Fruit fly (Drosophila melanogaster) whole organism, embryonic: ENCODE measurements around the gene CG6055.

Source experiments
- CG31441 ChIP-seq: fragments of 200-800 bp; sonication (Bioruptor generic); IDR thresholded peaks from 2 replicates; pipeline ENCODE4 v1.3.6; 2022; ENCODE audit warnings: missing biosample characterization, missing genetic modification characterization
- CG4328 ChIP-seq: fragments of 200-800 bp; sonication (Bioruptor generic); optimal IDR thresholded peaks from 3 replicates; lab custom pipeline; 2017; ENCODE audit warnings: missing biosample characterization, missing genetic modification reagents, missing genetic modification characterization
- D ChIP-seq, 2 experiments: fragments of 200-800 bp in 1 of 2; fragments of >200 bp in 1 of 2; sonication (Bioruptor generic) in 1 of 2; optimal IDR thresholded peaks; 2 replicates in 1 of 2; 3 replicates in 1 of 2; lab custom pipeline; 2017; ENCODE audit warnings: mild to moderate bottlenecking in 1 of 2, missing biosample characterization in 1 of 2, missing genetic modification characterization in 1 of 2, missing genetic modification reagents in 1 of 2
- Mad ChIP-seq: fragments of 200-800 bp; sonication (Bioruptor generic); optimal IDR thresholded peaks from 2 replicates; lab custom pipeline; 2016; ENCODE audit warnings: missing biosample characterization, missing genetic modification characterization
- ci ChIP-seq: fragments of 200-800 bp; sonication (Bioruptor generic); IDR thresholded peaks from 3 replicates; pipeline ENCODE4 v1.3.6; 2022; ENCODE audit warnings: missing biosample characterization, missing genetic modification characterization

dm6 chr2L:7424907-7425689, 41.2 kb upstream of the CG6055 start:
- TF ChIP-seq CG31441 (GFP tag; lab: Robert Waterston, UW): no peak
- TF ChIP-seq D (optimal IDR thresholded peaks at IDR 0.05; lab: Kevin White, UChicago): no peak
- TF ChIP-seq D (GFP tag; optimal IDR thresholded peaks at IDR 0.05; lab: Kevin White, UChicago): no peak
- no peak for TF ChIP-seq CG4328 (GFP tag; lab: Kevin White, UChicago)
- no peak for TF ChIP-seq Mad
- TF ChIP-seq ci (GFP tag; lab: Robert Waterston, UW): no peak
